Worm (Caenorhabditis elegans) whole organism, young adult: Measurements from ENCODE around the gene C56A3.6.

Experiments used
- B0019.2 ChIP-seq: fragments of 200-800 bp; sonication (Bioruptor generic); conservative IDR thresholded peaks from 2 replicates; pipeline ENCODE4 v1.3.6; 2022; ENCODE audit warnings: missing genetic modification reagents, missing genetic modification characterization, missing compliant biosample characterization
- D2030.7 ChIP-seq: fragments of 200-800 bp; sonication (Bioruptor generic); IDR thresholded peaks from 2 replicates; pipeline ENCODE4 v1.3.6; 2022; ENCODE audit warnings: missing genetic modification reagents, missing genetic modification characterization, missing compliant biosample characterization
- F23B12.7 ChIP-seq: sonication (generic microtip); optimal IDR thresholded peaks from 2 replicates; lab custom pipeline; 2017; ENCODE audit warnings: missing genetic modification characterization, mild to moderate bottlenecking, missing compliant biosample characterization, antibody characterized with exemption, moderate library complexity; ENCODE audit not compliant: insufficient read depth
- F39B2.1 ChIP-seq: fragments of 200-800 bp; sonication (Bioruptor generic); IDR thresholded peaks from 2 replicates; pipeline ENCODE4 v1.3.6; 2022; ENCODE audit warnings: missing genetic modification reagents, missing genetic modification characterization, missing compliant biosample characterization
- F57A8.1 ChIP-seq: fragments of 200-800 bp; sonication (Bioruptor generic); optimal IDR thresholded peaks from 2 replicates; lab custom pipeline; 2018; ENCODE audit warnings: mild to moderate bottlenecking, missing genetic modification characterization, moderate library complexity, missing compliant biosample characterization
- K11D2.4 ChIP-seq: fragments of 200-800 bp; sonication (Bioruptor generic); IDR thresholded peaks from 2 replicates; pipeline ENCODE4 v1.3.6; 2022; ENCODE audit warnings: missing genetic modification reagents, missing genetic modification characterization, missing compliant biosample characterization
- T07F8.4 ChIP-seq: sonication (generic microtip); optimal IDR thresholded peaks from 2 replicates; lab custom pipeline; 2016; ENCODE audit warnings: mild to moderate bottlenecking, missing genetic modification characterization, moderate library complexity, missing compliant biosample characterization
- Y53F4B.3 ChIP-seq: fragments of 200-800 bp; sonication (Bioruptor generic); IDR thresholded peaks from 2 replicates; pipeline ENCODE4 v1.3.6; 2022; ENCODE audit warnings: missing genetic modification reagents, missing genetic modification characterization, missing compliant biosample characterization
- Y53G8AR.9 ChIP-seq: fragments of 200-800 bp; sonication (Bioruptor generic); conservative IDR thresholded peaks from 2 replicates; pipeline ENCODE4 v1.3.6; 2022; ENCODE audit warnings: missing genetic modification reagents, missing genetic modification characterization, missing compliant biosample characterization
- attf-6 ChIP-seq: fragments of 200-800 bp; sonication (Bioruptor generic); IDR thresholded peaks from 2 replicates; pipeline ENCODE4 v1.3.6; 2022; ENCODE audit warnings: missing genetic modification reagents, missing genetic modification characterization, missing compliant biosample characterization
- bed-2 ChIP-seq: fragments of 200-800 bp; sonication (Bioruptor generic); IDR thresholded peaks from 2 replicates; pipeline ENCODE4 v1.3.6; 2022; ENCODE audit warnings: missing genetic modification reagents, missing genetic modification characterization, missing compliant biosample characterization
- ceh-100 ChIP-seq: fragments of 200-800 bp; sonication (Bioruptor generic); IDR thresholded peaks from 2 replicates; pipeline ENCODE4 v1.3.6; 2022; ENCODE audit warnings: missing genetic modification reagents, missing genetic modification characterization, missing compliant biosample characterization
- ceh-27 ChIP-seq: fragments of 200-800 bp; sonication (Bioruptor generic); optimal IDR thresholded peaks from 2 replicates; lab custom pipeline; 2018; ENCODE audit warnings: mild to moderate bottlenecking, missing genetic modification characterization, moderate library complexity, missing compliant biosample characterization
- ceh-79 ChIP-seq: sonication (generic microtip); optimal IDR thresholded peaks from 2 replicates; lab custom pipeline; 2017; ENCODE audit warnings: mild to moderate bottlenecking, missing genetic modification characterization, missing compliant biosample characterization
- chd-7 ChIP-seq: sonication (generic microtip); optimal IDR thresholded peaks from 2 replicates; lab custom pipeline; 2016; ENCODE audit warnings: mild to moderate bottlenecking, missing genetic modification characterization, moderate library complexity, missing compliant biosample characterization
- dox-1 ChIP-seq: fragments of 200-800 bp; sonication (Bioruptor generic); IDR thresholded peaks from 2 replicates; pipeline ENCODE4 v1.3.6; 2022; ENCODE audit warnings: missing genetic modification reagents, missing genetic modification characterization, missing compliant biosample characterization
- efl-1 ChIP-seq: fragments of 150-350 bp; optimal IDR thresholded peaks from 2 replicates; lab custom pipeline; 2014; ENCODE audit warnings: missing biosample characterization, missing genetic modification reagents, missing genetic modification characterization
- egl-18 ChIP-seq: fragments of 200-800 bp; sonication (Bioruptor generic); IDR thresholded peaks from 2 replicates; pipeline ENCODE4 v1.3.6; 2022; ENCODE audit warnings: missing genetic modification reagents, missing genetic modification characterization, missing compliant biosample characterization
- him-1 ChIP-seq: sonication (generic microtip); optimal IDR thresholded peaks from 2 replicates; lab custom pipeline; 2016; ENCODE audit warnings: missing genotype, missing genetic modification reagents, missing genetic modification characterization, missing compliant biosample characterization
- hlh-12 ChIP-seq: sonication (generic microtip); optimal IDR thresholded peaks from 2 replicates; lab custom pipeline; 2016; ENCODE audit warnings: missing genetic modification characterization, missing compliant biosample characterization
- hmg-1.2 ChIP-seq: fragments of 200-800 bp; sonication (Bioruptor generic); IDR thresholded peaks from 2 replicates; pipeline ENCODE4 v1.3.6; 2022; ENCODE audit warnings: missing genetic modification reagents, missing genetic modification characterization, missing compliant biosample characterization
- hsf-1 ChIP-seq: fragments of 200-800 bp; sonication (Bioruptor generic); IDR thresholded peaks from 2 replicates; pipeline ENCODE4 v1.3.6; 2022; ENCODE audit warnings: missing genetic modification reagents, missing genetic modification characterization, missing compliant biosample characterization
- let-526 ChIP-seq: fragments of 200-800 bp; sonication (Bioruptor generic); IDR thresholded peaks from 2 replicates; pipeline ENCODE4 v1.3.6; 2022; ENCODE audit warnings: missing genetic modification reagents, missing genetic modification characterization, missing compliant biosample characterization
- lin-40 ChIP-seq: sonication (generic microtip); optimal IDR thresholded peaks from 2 replicates; lab custom pipeline; 2016; ENCODE audit warnings: missing genetic modification characterization, mild to moderate bottlenecking, missing compliant biosample characterization, missing genotype, missing genetic modification reagents
- madf-3 ChIP-seq: fragments of 200-800 bp; sonication (Bioruptor generic); IDR thresholded peaks from 2 replicates; pipeline ENCODE4 v1.3.6; 2022; ENCODE audit warnings: missing genetic modification reagents, missing genetic modification characterization, missing compliant biosample characterization
- mcd-1 ChIP-seq: fragments of 200-800 bp; sonication (Bioruptor generic); IDR thresholded peaks from 2 replicates; pipeline ENCODE4 v1.3.6; 2022; ENCODE audit warnings: missing genetic modification reagents, missing genetic modification characterization, missing compliant biosample characterization
- mxl-1 ChIP-seq: sonication (generic microtip); optimal IDR thresholded peaks from 2 replicates; lab custom pipeline; 2016; ENCODE audit warnings: missing genetic modification characterization, missing compliant biosample characterization
- nhr-80 ChIP-seq: sonication (generic microtip); optimal IDR thresholded peaks from 2 replicates; lab custom pipeline; 2016; ENCODE audit warnings: missing genetic modification characterization, missing compliant biosample characterization
- rcor-1 ChIP-seq: fragments of 200-800 bp; sonication (Bioruptor generic); IDR thresholded peaks from 2 replicates; pipeline ENCODE4 v1.3.6; 2022; ENCODE audit warnings: missing genetic modification reagents, missing genetic modification characterization, missing compliant biosample characterization
- rpc-1 ChIP-seq, 2 experiments: fragments of 150-350 bp in 1 of 2; sonication (generic microtip) in 1 of 2; optimal IDR thresholded peaks; 2 replicates each; lab custom pipeline; 2014 to 2018; ENCODE audit warnings: missing biosample characterization in 1 of 2, missing genetic modification characterization in 1 of 2, missing genetic modification reagents in 1 of 2, missing genotype in 1 of 2
- snpc-3.4 ChIP-seq: sonication (generic microtip); optimal IDR thresholded peaks from 2 replicates; lab custom pipeline; 2017; ENCODE audit warnings: missing genetic modification characterization, mild to moderate bottlenecking, missing compliant biosample characterization, antibody characterized with exemption, moderate library complexity, missing genotype, missing genetic modification reagents
- snpc-4 ChIP-seq, 5 experiments: fragments of 150-350 bp in 1 of 5; sonication (generic microtip) in 4 of 5; optimal IDR thresholded peaks; 2 replicates each; lab custom pipeline; 2014 to 2018; ENCODE audit warnings: missing genetic modification characterization in 5 of 5, missing biosample characterization in 3 of 5, antibody characterized with exemption in 2 of 5, mild to moderate bottlenecking in 2 of 5, missing compliant biosample characterization in 2 of 5, missing genotype in 2 of 5, moderate library complexity in 2 of 5, missing genetic modification reagents in 1 of 5
- tbp1 ChIP-seq: fragments of 200-800 bp; sonication (Bioruptor generic); optimal IDR thresholded peaks from 2 replicates; lab custom pipeline; 2018; ENCODE audit warnings: mild to moderate bottlenecking, missing genetic modification characterization, missing compliant biosample characterization
- unc-130 ChIP-seq: sonication (generic microtip); optimal IDR thresholded peaks from 2 replicates; lab custom pipeline; 2016; ENCODE audit warnings: missing genetic modification reagents, missing genetic modification characterization, missing compliant biosample characterization
- ztf-25 ChIP-seq: fragments of 200-800 bp; sonication (Bioruptor generic); IDR thresholded peaks from 2 replicates; pipeline ENCODE4 v1.3.6; 2022; ENCODE audit warnings: missing genetic modification reagents, missing genetic modification characterization, missing compliant biosample characterization
- ztf-6 ChIP-seq: fragments of 200-800 bp; sonication (Bioruptor generic); IDR thresholded peaks from 2 replicates; pipeline ENCODE4 v1.3.6; 2022; ENCODE audit warnings: missing genetic modification reagents, missing genetic modification characterization, missing compliant biosample characterization

C56A3.6 gene

DNA sequence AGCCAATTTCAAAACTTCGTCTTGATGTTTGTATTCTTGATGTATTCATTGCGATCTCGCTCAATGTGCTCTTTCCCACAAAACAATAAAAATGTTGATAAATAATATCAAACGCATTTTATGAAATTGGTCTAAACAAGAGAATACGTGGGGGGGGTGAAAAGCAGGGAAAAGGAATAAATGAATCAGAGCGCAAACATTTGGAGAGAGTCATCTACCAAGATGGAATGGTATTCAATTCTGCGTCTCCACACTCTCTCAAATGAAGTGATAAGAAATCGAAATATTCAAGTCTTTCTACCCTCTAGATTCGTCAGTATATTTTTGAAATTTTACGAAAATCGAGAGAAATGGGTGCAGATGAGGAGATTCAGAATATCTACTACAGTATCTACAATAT lies 24.5 kb upstream of the C56A3.6 start, which contains the start of gene C50B8.5:
TSS of gene C50B8.5 (plus strand) at position 273 of the 400 bp plus-strand sequence.
- TF ChIP-seq B0019.2 (GFP tag; lab: Robert Waterston, UW) (no peak), nhr-80 (peak; percentile 46), ceh-79 (tag; lab: Kevin White, UChicago) (no peak)
- TF ChIP-seq, all 124 proteins: peak for 1

- TF ChIP-seq nhr-80 (peak; percentile 82), egl-18 (GFP tag; lab: Robert Waterston, UW) (no peak)
Observed at ce11 chrV:13578637-13579036, 22.4 kb upstream of the C56A3.6 start, which contains the start of gene C50B8.6. Gene C50B8.6, plus strand, starts transcription at chrV:13578972.

DNA sequence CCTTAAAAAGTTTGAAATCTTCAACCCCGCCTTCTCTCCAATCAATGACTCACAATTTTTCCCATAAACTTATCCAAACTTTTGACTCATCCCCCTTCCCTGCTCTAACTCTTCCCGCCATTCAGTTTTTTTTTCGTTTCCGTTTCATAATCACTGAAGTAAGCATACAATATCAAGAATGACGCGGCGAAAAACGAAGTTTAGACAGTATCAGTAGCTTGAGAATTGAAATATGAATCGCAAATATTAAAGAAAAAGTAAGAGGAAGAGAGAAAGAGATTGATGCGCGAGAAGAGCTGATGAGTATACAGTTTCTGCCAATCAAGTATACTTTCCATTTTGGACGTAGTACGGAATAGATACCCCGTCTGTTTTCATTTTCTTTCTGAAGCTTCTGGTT lies 21.3 kb upstream of the C56A3.6 start:
- TF ChIP-seq nhr-80 (peak; percentile 75), let-526 (GFP tag; lab: Robert Waterston, UW) (no peak)

ce11 chrV:13576828-13577227 lies 20.6 kb upstream of the C56A3.6 start:
- peak; percentile 17 for TF ChIP-seq nhr-80
- TF ChIP-seq F39B2.1 (GFP tag; lab: Robert Waterston, UW), result no peak

DNA sequence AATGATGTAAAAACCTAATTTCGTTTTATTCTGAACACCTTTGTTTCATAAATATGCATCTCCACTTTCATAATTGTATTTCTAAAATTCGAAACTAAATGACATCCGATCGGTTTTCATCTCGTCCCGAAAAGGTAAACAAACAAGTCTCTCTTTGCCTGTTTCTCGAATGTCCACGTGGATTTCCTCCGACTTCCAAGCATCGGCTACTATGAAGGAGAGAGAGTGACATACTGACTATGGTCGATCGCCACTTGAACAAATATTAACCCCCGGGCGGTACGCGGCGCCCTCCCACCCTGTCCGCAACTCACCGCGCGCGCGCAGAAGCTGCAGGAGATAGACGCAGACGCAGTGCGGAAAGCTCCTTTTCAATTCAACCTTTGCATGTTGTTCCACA lies 19.7 kb upstream of the C56A3.6 start:
- TF ChIP-seq tbp1 (GFP tag; lab: Kevin White, UChicago) (no peak), hsf-1 (GFP tag; lab: Robert Waterston, UW) (0 out of 2 replicates have a peak, but pooled peaks have one; percentile 9), efl-1 (no peak), hlh-12 (tag; lab: Kevin White, UChicago) (no peak), T07F8.4 (tag; lab: Kevin White, UChicago) (no peak), madf-3 (GFP tag; lab: Robert Waterston, UW) (no peak), K11D2.4 (GFP tag; lab: Robert Waterston, UW) (no peak)
- TF ChIP-seq, all 124 proteins: peak for 1

- no peak for TF ChIP-seq lin-40 (tag; lab: Kevin White, UChicago)
- no peak for TF ChIP-seq ceh-27
- TF ChIP-seq nhr-80, result peak; percentile 75
- TF ChIP-seq Y53F4B.3 (GFP tag; lab: Robert Waterston, UW), result no peak
- no peak for TF ChIP-seq ztf-25 (GFP tag; lab: Robert Waterston, UW)
- no peak for TF ChIP-seq attf-6 (GFP tag; lab: Robert Waterston, UW)
- TF ChIP-seq unc-130 (GFP tag; lab: Kevin White, UChicago), result no peak
- TF ChIP-seq Y53G8AR.9 (GFP tag; lab: Robert Waterston, UW), result no peak
- no peak for TF ChIP-seq tbp1 (GFP tag; lab: Kevin White, UChicago)
- no peak for TF ChIP-seq rpc-1 (optimal IDR thresholded peaks at IDR 0.05; lab: Kevin White, UChicago)
- no peak for TF ChIP-seq rpc-1 (tag; optimal IDR thresholded peaks at IDR 0.05; lab: Kevin White, UChicago)
- TF ChIP-seq F57A8.1 (GFP tag; lab: Kevin White, UChicago), result no peak
- TF ChIP-seq mxl-1, result no peak
- no peak for TF ChIP-seq snpc-4 (GFP tag; optimal IDR thresholded peaks at IDR 0.05; lab: Kevin White, UChicago)
- TF ChIP-seq snpc-4 (tag; optimal IDR thresholded peaks at IDR 0.05; lab: Kevin White, UChicago), result peak in 1 of 4 experiments; percentile 8
- no peak for TF ChIP-seq bed-2 (GFP tag; lab: Robert Waterston, UW)
Observed at ce11 chrV:13571714-13572258, 15.6 kb upstream of the C56A3.6 start, which contains the start of gene C50B8.4. Gene C50B8.4, plus strand, starts transcription at chrV:13572012.

- 0 out of 2 replicates have a peak, but pooled peaks have one; percentile 8 for TF ChIP-seq hmg-1.2 (GFP tag; lab: Robert Waterston, UW)
- TF ChIP-seq dox-1 (GFP tag; lab: Robert Waterston, UW), result 0 out of 2 replicates have a peak, but pooled peaks have one; percentile 24
- TF ChIP-seq him-1 (tag; lab: Kevin White, UChicago), result no peak
- TF ChIP-seq ceh-100 (GFP tag; lab: Robert Waterston, UW), result no peak
- no peak for TF ChIP-seq ztf-6 (GFP tag; lab: Robert Waterston, UW)
- TF ChIP-seq chd-7 (tag; lab: Kevin White, UChicago), result no peak
- TF ChIP-seq snpc-3.4 (tag; lab: Kevin White, UChicago), result peak; percentile 67
- no peak for TF ChIP-seq hlh-12 (tag; lab: Kevin White, UChicago)
- peak; percentile 45 for TF ChIP-seq D2030.7 (GFP tag; lab: Robert Waterston, UW)
- TF ChIP-seq mcd-1 (GFP tag; lab: Robert Waterston, UW), result peak; percentile 94
- peak; percentile 29; the same call in 1 of the 2 replicates for TF ChIP-seq rcor-1 (GFP tag; lab: Robert Waterston, UW)
- TF ChIP-seq F23B12.7 (tag; lab: Kevin White, UChicago), result peak; percentile 3
- TF ChIP-seq nhr-80, result peak; percentile 8
Observed at ce11 chrV:13568533-13568932, 12.3 kb upstream of the C56A3.6 start, which contains the start of the genes nuaf-1 and bir-2. Gene nuaf-1, minus strand, starts transcription at chrV:13568630. Gene bir-2, plus strand, starts transcription at chrV:13568850.
